Worm (Caenorhabditis elegans) whole organism, L3 larva: ENCODE results near the gene F13H10.9.
A peak's percentile ranks its signal among the peaks of the same experiment; 100 is the strongest.

Experiments
- R02D3.7 ChIP-seq: fragments of 150-350 bp; optimal IDR thresholded peaks from 2 replicates; lab custom pipeline; 2014; ENCODE audit warnings: missing biosample characterization, missing genetic modification characterization
- aly-2 ChIP-seq: fragments of 150-350 bp; optimal IDR thresholded peaks from 2 replicates; lab custom pipeline; 2014; ENCODE audit warnings: missing biosample characterization, missing genetic modification characterization
- ama-1 ChIP-seq: fragments of 150-350 bp; optimal IDR thresholded peaks from 2 replicates; lab custom pipeline; 2018
- ceh-28 ChIP-seq: fragments of 150-350 bp; optimal IDR thresholded peaks from 2 replicates; lab custom pipeline; 2014; ENCODE audit warnings: missing biosample characterization, missing genetic modification reagents, missing genetic modification characterization
- ceh-9 ChIP-seq: sonication (generic microtip); optimal IDR thresholded peaks from 2 replicates; lab custom pipeline; 2018; ENCODE audit warnings: missing biosample characterization, missing genetic modification characterization
- daf-12 ChIP-seq: fragments of 150-350 bp; optimal IDR thresholded peaks from 2 replicates; lab custom pipeline; 2014; ENCODE audit warnings: missing biosample characterization, missing genetic modification reagents, missing genetic modification characterization
- egl-5 ChIP-seq: fragments of 150-350 bp; optimal IDR thresholded peaks from 2 replicates; lab custom pipeline; 2017; ENCODE audit warnings: missing biosample characterization, missing genetic modification reagents, missing genetic modification characterization, inconsistent platforms
- elt-1 ChIP-seq: fragments of 150-350 bp; optimal IDR thresholded peaks from 2 replicates; lab custom pipeline; 2014; ENCODE audit warnings: missing biosample characterization, missing genetic modification characterization
- elt-2 ChIP-seq: sonication (generic microtip); optimal IDR thresholded peaks from 2 replicates; lab custom pipeline; 2016; ENCODE audit warnings: missing genetic modification reagents, mild to moderate bottlenecking, missing genetic modification characterization, missing compliant biosample characterization
- elt-3 ChIP-seq, 3 experiments: fragments of 150-350 bp in 1 of 3; sonication (generic microtip) in 2 of 3; optimal IDR thresholded peaks; 2 replicates in 2 of 3; 4 replicates in 1 of 3; lab custom pipeline; 2014 to 2017; ENCODE audit warnings: missing biosample characterization in 3 of 3, missing genetic modification characterization in 3 of 3
- eor-1 ChIP-seq, 2 experiments: fragments of 150-350 bp; optimal IDR thresholded peaks; 2 replicates each; lab custom pipeline; 2014 to 2018; ENCODE audit warnings: missing biosample characterization in 2 of 2, missing genetic modification characterization in 2 of 2
- fkh-10 ChIP-seq: sonication (generic microtip); optimal IDR thresholded peaks from 2 replicates; lab custom pipeline; 2017; ENCODE audit warnings: missing biosample characterization, missing genetic modification reagents, missing genetic modification characterization
- fkh-2 ChIP-seq: fragments of 150-350 bp; optimal IDR thresholded peaks from 2 replicates; lab custom pipeline; 2014; ENCODE audit warnings: missing biosample characterization, missing genetic modification reagents, missing genetic modification characterization
- fos-1 ChIP-seq: fragments of 150-350 bp; optimal IDR thresholded peaks from 2 replicates; lab custom pipeline; 2014; ENCODE audit warnings: missing biosample characterization, missing genetic modification characterization
- hmg-11 ChIP-seq: sonication (generic microtip); optimal IDR thresholded peaks from 2 replicates; lab custom pipeline; 2016; ENCODE audit warnings: missing genetic modification characterization, missing compliant biosample characterization
- jun-1 ChIP-seq: fragments of 150-350 bp; optimal IDR thresholded peaks from 2 replicates; lab custom pipeline; 2014; ENCODE audit warnings: missing biosample characterization, missing genetic modification reagents, missing genetic modification characterization
- lin-15B ChIP-seq: fragments of 150-350 bp; optimal IDR thresholded peaks from 2 replicates; lab custom pipeline; 2014; ENCODE audit warnings: missing biosample characterization, missing genetic modification characterization
- lin-39 ChIP-seq: fragments of 150-350 bp; optimal IDR thresholded peaks from 2 replicates; lab custom pipeline; 2018; ENCODE audit warnings: missing biosample characterization, missing genetic modification reagents, missing genetic modification characterization
- lsy-12 ChIP-seq: sonication (generic microtip); optimal IDR thresholded peaks from 2 replicates; lab custom pipeline; 2016; ENCODE audit warnings: mild to moderate bottlenecking, missing genetic modification characterization, missing compliant biosample characterization
- mdl-1 ChIP-seq: fragments of 150-350 bp; optimal IDR thresholded peaks from 2 replicates; lab custom pipeline; 2014; ENCODE audit warnings: missing biosample characterization, missing genetic modification characterization
- mml-1 ChIP-seq: fragments of 150-350 bp; sonication (generic microtip); optimal IDR thresholded peaks from 3 replicates; lab custom pipeline; 2014; ENCODE audit warnings: missing biosample characterization, missing genetic modification characterization
- nfya-1 ChIP-seq: sonication (generic microtip); optimal IDR thresholded peaks from 2 replicates; lab custom pipeline; 2017; ENCODE audit warnings: missing genetic modification characterization, mild to moderate bottlenecking, missing compliant biosample characterization, antibody characterized with exemption, moderate library complexity; ENCODE audit not compliant: insufficient read depth
- nhr-11 ChIP-seq: fragments of 150-350 bp; optimal IDR thresholded peaks from 2 replicates; lab custom pipeline; 2014; ENCODE audit warnings: missing biosample characterization, missing genetic modification characterization
- nhr-23 ChIP-seq: fragments of 150-350 bp; optimal IDR thresholded peaks from 2 replicates; lab custom pipeline; 2014; ENCODE audit warnings: missing biosample characterization, missing genetic modification reagents, missing genetic modification characterization
- nhr-25 ChIP-seq: sonication (generic microtip); optimal IDR thresholded peaks from 2 replicates; lab custom pipeline; 2017; ENCODE audit warnings: missing biosample characterization, missing genetic modification characterization
- nhr-43 ChIP-seq: sonication (generic microtip); optimal IDR thresholded peaks from 2 replicates; lab custom pipeline; 2016; ENCODE audit warnings: mild to moderate bottlenecking, missing genetic modification characterization, missing compliant biosample characterization; ENCODE audit not compliant: poor library complexity, severe bottlenecking
- nhr-67 ChIP-seq: fragments of 150-350 bp; optimal IDR thresholded peaks from 2 replicates; lab custom pipeline; 2014; ENCODE audit warnings: missing biosample characterization, missing genetic modification characterization
- nhr-76 ChIP-seq: fragments of 150-350 bp; sonication (generic microtip); optimal IDR thresholded peaks from 5 replicates; lab custom pipeline; 2014; ENCODE audit warnings: missing biosample characterization, missing genetic modification characterization
- pha-4 ChIP-seq: fragments of 150-350 bp; optimal IDR thresholded peaks from 2 replicates; lab custom pipeline; 2014; ENCODE audit warnings: missing biosample characterization, missing genetic modification reagents, missing genetic modification characterization
- pqm-1 ChIP-seq: fragments of 150-350 bp; optimal IDR thresholded peaks from 2 replicates; lab custom pipeline; 2017; ENCODE audit warnings: missing biosample characterization, missing genetic modification characterization, inconsistent platforms
- sea-2 ChIP-seq: fragments of 150-350 bp; sonication (generic microtip); optimal IDR thresholded peaks from 4 replicates; lab custom pipeline; 2014; ENCODE audit warnings: missing biosample characterization, missing genetic modification reagents, missing genetic modification characterization
- skn-1 ChIP-seq: fragments of 150-350 bp; optimal IDR thresholded peaks from 2 replicates; lab custom pipeline; 2014; ENCODE audit warnings: missing biosample characterization, missing genetic modification characterization
- snpc-4 ChIP-seq: fragments of 150-350 bp; optimal IDR thresholded peaks from 2 replicates; lab custom pipeline; 2014; ENCODE audit warnings: missing biosample characterization, missing genetic modification characterization
- tbx-2 ChIP-seq: sonication (generic microtip); optimal IDR thresholded peaks from 2 replicates; lab custom pipeline; 2016; ENCODE audit warnings: mild to moderate bottlenecking, missing genetic modification characterization, missing compliant biosample characterization
- unc-39 ChIP-seq: sonication (generic microtip); optimal IDR thresholded peaks from 4 replicates; lab custom pipeline; 2017; ENCODE audit warnings: missing biosample characterization, missing genetic modification characterization
- unc-62 ChIP-seq: fragments of 150-350 bp; sonication (generic microtip); optimal IDR thresholded peaks from 4 replicates; lab custom pipeline; 2014; ENCODE audit warnings: missing biosample characterization, missing genetic modification reagents, missing genetic modification characterization
- zag-1 ChIP-seq: fragments of 150-350 bp; optimal IDR thresholded peaks from 2 replicates; lab custom pipeline; 2014; ENCODE audit warnings: missing biosample characterization, missing genetic modification characterization

F13H10.9 gene

ce11 chrIV:11026648-11027047 is 24.9 kb downstream of the F13H10.9 start:
- TF ChIP-seq nhr-67 (tag; lab: Kevin White, UChicago) (no peak), fkh-10 (GFP tag; lab: Kevin White, UChicago) (no peak), skn-1 (tag; lab: Kevin White, UChicago) (peak; percentile 31), snpc-4 (tag; lab: Kevin White, UChicago) (peak; percentile 5), mdl-1 (tag; lab: Kevin White, UChicago) (no peak), mml-1 (tag; lab: Kevin White, UChicago) (no peak), daf-12 (tag; lab: Kevin White, UChicago) (no peak), aly-2 (tag; lab: Kevin White, UChicago) (no peak), jun-1 (tag; lab: Kevin White, UChicago) (no peak), nhr-25 (tag; lab: Kevin White, UChicago) (no peak), nhr-11 (tag; lab: Kevin White, UChicago) (no peak), ama-1 (lab: Kevin White, UChicago) (no peak), elt-2 (tag; lab: Kevin White, UChicago) (peak; percentile 0), lin-39 (tag; lab: Kevin White, UChicago) (no peak), egl-5 (no peak), elt-1 (no peak), lin-15B (tag; lab: Kevin White, UChicago) (peak; percentile 31), lsy-12 (tag; lab: Kevin White, UChicago) (no peak), unc-39 (tag; lab: Kevin White, UChicago) (no peak), hmg-11 (tag; lab: Kevin White, UChicago) (no peak), pqm-1 (tag; lab: Kevin White, UChicago) (no peak), eor-1 (tag; optimal IDR thresholded peaks at IDR 0.05; lab: Kevin White, UChicago) (no peak), pha-4 (no peak)

- TF ChIP-seq daf-12 (tag; lab: Kevin White, UChicago) (no peak), elt-2 (tag; lab: Kevin White, UChicago) (peak; percentile 72), pqm-1 (tag; lab: Kevin White, UChicago) (peak; percentile 69), jun-1 (tag; lab: Kevin White, UChicago) (peak; percentile 77), elt-3 (tag; optimal IDR thresholded peaks at IDR 0.05; lab: Kevin White, UChicago) (no peak), lin-15B (tag; lab: Kevin White, UChicago) (peak; percentile 64), snpc-4 (tag; lab: Kevin White, UChicago) (peak; percentile 76), fkh-10 (GFP tag; lab: Kevin White, UChicago) (no peak), mml-1 (tag; lab: Kevin White, UChicago) (no peak), unc-39 (tag; lab: Kevin White, UChicago) (no peak), R02D3.7 (tag; lab: Kevin White, UChicago) (peak; percentile 46), nhr-76 (tag; lab: Kevin White, UChicago) (no peak), ceh-28 (tag; lab: Kevin White, UChicago) (peak; percentile 66), lin-39 (tag; lab: Kevin White, UChicago) (peak; percentile 92), ama-1 (lab: Kevin White, UChicago) (peak; percentile 92), zag-1 (tag; lab: Kevin White, UChicago) (peak; percentile 53), lsy-12 (tag; lab: Kevin White, UChicago) (peak; percentile 58), tbx-2 (peak; percentile 47), mdl-1 (tag; lab: Kevin White, UChicago) (peak; percentile 13), hmg-11 (tag; lab: Kevin White, UChicago) (peak; percentile 87), pha-4 (peak; percentile 96), nhr-23 (peak; percentile 94), ceh-9 (peak; percentile 63), skn-1 (tag; lab: Kevin White, UChicago) (peak; percentile 84), fos-1 (peak; percentile 73), nfya-1 (tag; lab: Kevin White, UChicago) (peak; percentile 90), nhr-25 (tag; lab: Kevin White, UChicago) (peak; percentile 94), sea-2 (no peak), nhr-43 (tag; lab: Kevin White, UChicago) (peak; percentile 80), nhr-67 (tag; lab: Kevin White, UChicago) (no peak), unc-62 (GFP tag; lab: Kevin White, UChicago) (peak; percentile 70)
Observed at ce11 chrIV:11027560-11027959, 25.8 kb downstream of the F13H10.9 start.

DNA sequence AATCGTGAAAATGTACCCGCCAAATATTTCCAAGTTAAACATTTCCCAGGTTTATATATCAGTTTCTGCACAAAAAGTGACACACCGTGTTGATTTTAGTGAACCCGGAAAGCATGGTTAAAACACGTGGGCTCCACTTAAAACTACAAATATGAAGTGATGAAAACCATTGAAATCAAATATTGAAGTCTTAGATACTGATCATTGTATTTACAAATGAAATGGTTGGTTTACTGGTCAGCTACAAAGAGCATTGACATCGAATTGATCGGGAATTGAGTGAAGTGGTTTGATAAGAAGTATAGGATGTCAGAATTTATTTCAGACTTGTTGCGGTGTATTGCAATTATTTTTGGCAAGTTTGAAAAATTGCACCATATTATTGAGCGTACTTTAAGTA is 27.7 kb downstream of the F13H10.9 start, which contains the start of gene hrg-5:
Gene hrg-5, minus strand, starts transcription at position 17 of the 400 bp plus-strand sequence.
- TF ChIP-seq pqm-1 (tag; lab: Kevin White, UChicago) = peak; percentile 76
- TF ChIP-seq elt-2 (tag; lab: Kevin White, UChicago) = peak; percentile 33
- TF ChIP-seq pha-4 = peak; percentile 68
- no peak for TF ChIP-seq fkh-2 (tag; lab: Kevin White, UChicago)
- no peak for TF ChIP-seq tbx-2
- no peak for TF ChIP-seq skn-1 (tag; lab: Kevin White, UChicago)
- TF ChIP-seq fos-1 = no peak
